Fruit fly (Drosophila melanogaster): ENCODE results near the gene Sap-r.

The Sap-r gene

DNA sequence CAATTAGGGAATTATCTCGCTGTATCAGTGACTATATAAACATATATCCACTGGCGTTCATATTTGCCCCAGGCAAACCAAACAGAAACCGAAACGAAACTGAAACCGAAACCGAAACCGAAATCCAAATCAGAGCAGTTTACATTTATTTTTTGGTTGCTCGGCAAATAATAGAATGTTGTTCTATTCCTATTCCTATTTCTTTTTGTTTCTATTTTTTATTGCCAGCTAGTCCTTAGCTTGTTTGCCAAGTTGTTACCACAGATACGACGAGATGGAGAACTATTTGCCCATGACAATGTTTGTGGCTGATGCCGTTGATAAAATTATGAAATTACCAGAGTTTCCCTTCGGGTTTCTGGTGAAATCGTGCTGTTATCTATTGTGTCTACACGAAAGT, 30.0 kb upstream of the Sap-r start (continued):
- TF ChIP-seq lmd (GFP tag; IDR thresholded peaks at IDR 0.05) (no peak), CoRest (tag; optimal IDR thresholded peaks at IDR 0.05) (peak; percentile 21), CG10431 (GFP tag; optimal IDR thresholded peaks at IDR 0.05) (no peak), CG6175 (GFP tag; IDR thresholded peaks at IDR 0.05) (no peak), dmrt99B (tag; optimal IDR thresholded peaks at IDR 0.05) (no peak), ap (GFP tag; IDR thresholded peaks at IDR 0.05) (no peak), B-H1 (GFP tag; IDR thresholded peaks at IDR 0.05) (no peak), dpn (GFP tag; optimal IDR thresholded peaks at IDR 0.05) (no peak), D (optimal IDR thresholded peaks at IDR 0.05) (no peak), D (GFP tag; optimal IDR thresholded peaks at IDR 0.05) (no peak), cwo (GFP tag; optimal IDR thresholded peaks at IDR 0.05) (no peak), nom (GFP tag; optimal IDR thresholded peaks at IDR 0.05) (no peak), Med (GFP tag) (peak; percentile 35), CG18764 (GFP tag; optimal IDR thresholded peaks at IDR 0.05) (no peak), D19A (tag; optimal IDR thresholded peaks at IDR 0.05) (no peak), tll (GFP tag; optimal IDR thresholded peaks at IDR 0.05) (peak in 1 of 2 experiments; percentile 38), ssp (GFP tag; IDR thresholded peaks at IDR 0.05) (no peak), hth (optimal IDR thresholded peaks at IDR 0.05) (no peak), lbe (GFP tag; optimal IDR thresholded peaks at IDR 0.05) (no peak), knrl (GFP tag; IDR thresholded peaks at IDR 0.05; ENCODE audit: partially characterized antibody) (no peak), CG32532 (GFP tag; IDR thresholded peaks at IDR 0.05) (no peak), jumu (GFP tag; optimal IDR thresholded peaks at IDR 0.05) (no peak), CG2116 (GFP tag; optimal IDR thresholded peaks at IDR 0.05) (no peak), CG4404 (GFP tag; IDR thresholded peaks at IDR 0.05) (no peak), gcm (GFP tag; optimal IDR thresholded peaks at IDR 0.05) (no peak), ro (GFP tag; IDR thresholded peaks at IDR 0.05) (no peak), pho (GFP tag; optimal IDR thresholded peaks at IDR 0.05) (no peak), Oli (tag; optimal IDR thresholded peaks at IDR 0.05) (no peak), Rfx (GFP tag; IDR thresholded peaks at IDR 0.05) (no peak), shn (GFP tag; optimal IDR thresholded peaks at IDR 0.05) (no peak), ato (GFP tag; IDR thresholded peaks at IDR 0.05; ENCODE audit: partially characterized antibody) (no peak), CG11093 (GFP tag; IDR thresholded peaks at IDR 0.05) (no peak), ash1 (GFP tag; optimal IDR thresholded peaks at IDR 0.05) (no peak), CG7271 (tag; optimal IDR thresholded peaks at IDR 0.05) (peak; percentile 42), Hr39 (optimal IDR thresholded peaks at IDR 0.05) (no peak), zfh1 (GFP tag; IDR thresholded peaks at IDR 0.05) (no peak), ems (GFP tag; optimal IDR thresholded peaks at IDR 0.05) (no peak), Nf-YA (GFP tag; IDR thresholded peaks at IDR 0.05) (no peak), mld (GFP tag; IDR thresholded peaks at IDR 0.05; ENCODE audit: partially characterized antibody) (no peak), CG16779 (GFP tag; IDR thresholded peaks at IDR 0.05) (no peak), al (GFP tag; IDR thresholded peaks at IDR 0.05) (no peak), CG1603 (tag; optimal IDR thresholded peaks at IDR 0.05) (peak; percentile 38), lola (GFP tag; optimal IDR thresholded peaks at IDR 0.05) (peak in 1 of 3 experiments; percentile 56), ind (GFP tag; optimal IDR thresholded peaks at IDR 0.05) (no peak), Spps (tag; optimal IDR thresholded peaks at IDR 0.05) (no peak), eve (GFP tag; optimal IDR thresholded peaks at IDR 0.05) (no peak), B-H2 (GFP tag; optimal IDR thresholded peaks at IDR 0.05) (no peak), CG4360 (GFP tag; IDR thresholded peaks at IDR 0.05) (no peak), CG18476 (GFP tag; optimal IDR thresholded peaks at IDR 0.05) (no peak), Lpt (GFP tag; optimal IDR thresholded peaks at IDR 0.05) (no peak), Oaz (GFP tag; IDR thresholded peaks at IDR 0.05) (no peak), CG7839 (tag; optimal IDR thresholded peaks at IDR 0.05) (no peak), Blimp-1 (GFP tag; optimal IDR thresholded peaks at IDR 0.05) (peak; percentile 4)
